Fruit fly (Drosophila melanogaster): ENCODE data around the gene Cyp309a1.

- TF ChIP-seq pan (optimal IDR thresholded peaks at IDR 0.05) (no peak), CG8478 (optimal IDR thresholded peaks at IDR 0.05) (no peak), Dll (optimal IDR thresholded peaks at IDR 0.05) (no peak), EcR (GFP tag; optimal IDR thresholded peaks at IDR 0.05) (no peak), psq (optimal IDR thresholded peaks at IDR 0.05) (no peak)
Observed at dm6 chr2L:2579669-2580351, 15.2 kb upstream of the Cyp309a1 start, which contains the start of the genes ND-B17.2 and Arpc5.
